Fruit fly (Drosophila melanogaster): ENCODE results near the gene CG11029.
A peak's percentile ranks its signal among the peaks of the same experiment; 100 is the strongest.

- no peak for TF ChIP-seq CG8301 (tag; optimal IDR thresholded peaks at IDR 0.05)
- no peak for TF ChIP-seq CG13204 (GFP tag; optimal IDR thresholded peaks at IDR 0.05)
- TF ChIP-seq Snoo (tag; optimal IDR thresholded peaks at IDR 0.05): no peak
- no peak for TF ChIP-seq CG17806 (tag; optimal IDR thresholded peaks at IDR 0.05)
- TF ChIP-seq rn (GFP tag; IDR thresholded peaks at IDR 0.05): no peak
- TF ChIP-seq CG12605 (GFP tag; IDR thresholded peaks at IDR 0.05): peak; percentile 18; the same call in 1 of the 2 replicates
- TF ChIP-seq gl (tag; optimal IDR thresholded peaks at IDR 0.05): no peak
- no peak for TF ChIP-seq CG15710 (tag; optimal IDR thresholded peaks at IDR 0.05)
- no peak for TF ChIP-seq CG8159 (tag; optimal IDR thresholded peaks at IDR 0.05)
- no peak for TF ChIP-seq CG34367 (tag; optimal IDR thresholded peaks at IDR 0.05)
- no peak for TF ChIP-seq Pif1B (GFP tag; optimal IDR thresholded peaks at IDR 0.05)
- no peak; the same call in 1 of the 2 replicates for TF ChIP-seq Ets98B (GFP tag; IDR thresholded peaks at IDR 0.05)
Measured at dm6 chr2L:5724521-5725023, 21.4 kb upstream of the CG11029 start, which contains the start of gene CG11030.

All from whole organism, pupa.